Fruit fly (Drosophila melanogaster) whole organism, embryonic: ENCODE measurements around the gene InR.

Source experiments
- Asciz ChIP-seq: fragments of 200-800 bp; sonication (Bioruptor generic); optimal IDR thresholded peaks from 2 replicates; lab custom pipeline; 2017; ENCODE audit warnings: missing biosample characterization, mild to moderate bottlenecking, missing genetic modification characterization, missing genetic modification reagents
- B-H1 ChIP-seq: fragments of 200-800 bp; sonication (Bioruptor generic); IDR thresholded peaks from 3 replicates; pipeline ENCODE4 v1.3.6; 2022; ENCODE audit warnings: missing biosample characterization, missing genetic modification characterization
- CG10147 ChIP-seq: fragments of 200-800 bp; sonication (Bioruptor generic); optimal IDR thresholded peaks from 2 replicates; lab custom pipeline; 2019; ENCODE audit warnings: missing biosample characterization, mild to moderate bottlenecking, missing genetic modification characterization, moderate library complexity
- CG13775 ChIP-seq: fragments of 200-800 bp; sonication (Bioruptor generic); optimal IDR thresholded peaks from 3 replicates; lab custom pipeline; 2017; ENCODE audit warnings: missing biosample characterization, mild to moderate bottlenecking, missing genetic modification characterization
- CG14014 ChIP-seq: fragments of 200-800 bp; sonication (Bioruptor generic); IDR thresholded peaks from 2 replicates; pipeline ENCODE4 v1.3.6; 2022; ENCODE audit warnings: missing biosample characterization, missing genetic modification characterization
- CG15011 ChIP-seq: fragments of 200-800 bp; sonication (Bioruptor generic); optimal IDR thresholded peaks from 3 replicates; lab custom pipeline; 2018; ENCODE audit warnings: missing biosample characterization, mild to moderate bottlenecking, missing genetic modification characterization
- CG15073 ChIP-seq: fragments of 200-800 bp; sonication (Bioruptor generic); optimal IDR thresholded peaks from 2 replicates; lab custom pipeline; 2016; ENCODE audit warnings: missing biosample characterization, missing genetic modification characterization
- CG1602 ChIP-seq: fragments of 200-800 bp; sonication (Bioruptor generic); optimal IDR thresholded peaks from 3 replicates; lab custom pipeline; 2016; ENCODE audit warnings: missing biosample characterization, missing genetic modification characterization
- CG17186 ChIP-seq: fragments of 200-800 bp; sonication (Bioruptor generic); optimal IDR thresholded peaks from 3 replicates; lab custom pipeline; 2017; ENCODE audit warnings: missing biosample characterization, missing genetic modification reagents, missing genetic modification characterization
- CG17612 ChIP-seq: fragments of 200-800 bp; sonication (Bioruptor generic); IDR thresholded peaks from 2 replicates; pipeline ENCODE4 v1.3.6; 2022; ENCODE audit warnings: missing biosample characterization, missing genetic modification characterization
- CG17829 ChIP-seq: fragments of 200-800 bp; optimal IDR thresholded peaks from 2 replicates; lab custom pipeline; 2019; ENCODE audit warnings: missing biosample characterization, mild to moderate bottlenecking, missing genetic modification characterization, moderate library complexity
- CG2116 ChIP-seq: fragments of 200-800 bp; sonication (Bioruptor generic); optimal IDR thresholded peaks from 3 replicates; lab custom pipeline; 2018; ENCODE audit warnings: missing biosample characterization, mild to moderate bottlenecking, missing genetic modification characterization
- CG30403 ChIP-seq: fragments of 200-800 bp; sonication (Bioruptor generic); optimal IDR thresholded peaks from 3 replicates; lab custom pipeline; 2016; ENCODE audit warnings: missing biosample characterization, missing genetic modification characterization
- CG32532 ChIP-seq: fragments of 200-800 bp; sonication (Bioruptor generic); IDR thresholded peaks from 2 replicates; pipeline ENCODE4 v1.3.6; 2022; ENCODE audit warnings: missing biosample characterization, missing genetic modification characterization
- CG33557 ChIP-seq: fragments of 200-800 bp; sonication (Bioruptor generic); optimal IDR thresholded peaks from 2 replicates; lab custom pipeline; 2019; ENCODE audit warnings: missing biosample characterization, mild to moderate bottlenecking, missing genetic modification characterization, moderate library complexity
- CG3726 ChIP-seq: fragments of 200-800 bp; sonication (Bioruptor generic); IDR thresholded peaks from 3 replicates; pipeline ENCODE4, ENCODE4 v1.3.6; 2022; ENCODE audit warnings: missing biosample characterization, missing genetic modification characterization
- CG3838 ChIP-seq: fragments of 200-800 bp; sonication (Bioruptor generic); optimal IDR thresholded peaks from 3 replicates; lab custom pipeline; 2016; ENCODE audit warnings: missing biosample characterization, missing genetic modification characterization
- CG4424 ChIP-seq: fragments of 200-800 bp; sonication (Bioruptor generic); optimal IDR thresholded peaks from 3 replicates; lab custom pipeline; 2016; ENCODE audit warnings: missing biosample characterization, missing genetic modification characterization
- CG4854 ChIP-seq: fragments of 200-800 bp; sonication (Bioruptor generic); optimal IDR thresholded peaks from 2 replicates; lab custom pipeline; 2016; ENCODE audit warnings: missing biosample characterization, missing genetic modification characterization, inconsistent platforms
- CG7556 ChIP-seq: fragments of 200-800 bp; sonication (Bioruptor generic); optimal IDR thresholded peaks from 2 replicates; lab custom pipeline; 2017; ENCODE audit warnings: missing biosample characterization, mild to moderate bottlenecking, missing genetic modification characterization
- CG7963 ChIP-seq: fragments of 200-800 bp; sonication (Bioruptor generic); IDR thresholded peaks from 3 replicates; pipeline ENCODE4 v1.3.6; 2022; ENCODE audit warnings: missing biosample characterization, missing genetic modification characterization; ENCODE audit not compliant: partially characterized antibody
- CG8944 ChIP-seq: fragments of 200-800 bp; sonication (Bioruptor generic); optimal IDR thresholded peaks from 3 replicates; lab custom pipeline; 2016; ENCODE audit warnings: missing biosample characterization, missing genetic modification characterization
- CG9797 ChIP-seq: fragments of 200-800 bp; sonication (Bioruptor generic); optimal IDR thresholded peaks from 3 replicates; lab custom pipeline; 2018; ENCODE audit warnings: missing biosample characterization, mild to moderate bottlenecking, missing genetic modification characterization
- CG9817 ChIP-seq: fragments of 200-800 bp; sonication (Bioruptor generic); optimal IDR thresholded peaks from 2 replicates; lab custom pipeline; 2018; ENCODE audit warnings: missing biosample characterization, mild to moderate bottlenecking, missing genetic modification characterization, moderate library complexity
- Chrac-16 ChIP-seq: fragments of 200-800 bp; sonication (Bioruptor generic); optimal IDR thresholded peaks from 3 replicates; lab custom pipeline; 2016; ENCODE audit warnings: missing biosample characterization, missing genetic modification characterization
- Dfd ChIP-seq, 2 experiments: fragments of >200 bp; optimal IDR thresholded peaks; 2 replicates each; lab custom pipeline; 2017; ENCODE audit warnings: missing biosample characterization in 2 of 2, missing genetic modification characterization in 2 of 2
- Dip2 ChIP-seq: fragments of 200-800 bp; sonication (Bioruptor generic); IDR thresholded peaks from 2 replicates; pipeline ENCODE4 v1.3.6; 2022; ENCODE audit warnings: missing biosample characterization, missing genetic modification characterization
- Ets97D ChIP-seq: fragments of 200-800 bp; sonication (Bioruptor generic); optimal IDR thresholded peaks from 3 replicates; lab custom pipeline; 2016; ENCODE audit warnings: missing biosample characterization, missing genetic modification characterization
- Hsf ChIP-seq: fragments of 200-800 bp; sonication (Bioruptor generic); optimal IDR thresholded peaks from 3 replicates; lab custom pipeline; 2016; ENCODE audit warnings: missing biosample characterization, missing genetic modification characterization
- Max ChIP-seq: fragments of 200-800 bp; sonication (Bioruptor generic); optimal IDR thresholded peaks from 2 replicates; lab custom pipeline; 2016; ENCODE audit warnings: missing biosample characterization, mild to moderate bottlenecking, missing genetic modification characterization
- NC2β ChIP-seq: fragments of 200-800 bp; sonication (Bioruptor generic); optimal IDR thresholded peaks from 2 replicates; lab custom pipeline; 2016; ENCODE audit warnings: missing biosample characterization, missing genetic modification characterization
- Rx ChIP-seq: fragments of 200-800 bp; sonication (Bioruptor generic); IDR thresholded peaks from 2 replicates; pipeline ENCODE4 v1.3.6; 2022; ENCODE audit warnings: missing biosample characterization, missing genetic modification characterization
- TFAM ChIP-seq: fragments of 200-800 bp; sonication (Bioruptor generic); optimal IDR thresholded peaks from 2 replicates; lab custom pipeline; 2017; ENCODE audit warnings: missing biosample characterization, missing genetic modification characterization, inconsistent platforms
- aop ChIP-seq: fragments of 200-800 bp; sonication (Bioruptor generic); IDR thresholded peaks from 2 replicates; pipeline ENCODE4 v1.3.6; 2022; ENCODE audit warnings: missing biosample characterization, missing genetic modification characterization
- ato ChIP-seq: fragments of 200-800 bp; sonication (Bioruptor generic); IDR thresholded peaks from 2 replicates; pipeline ENCODE4 v1.3.6; 2022; ENCODE audit warnings: missing biosample characterization, missing genetic modification characterization; ENCODE audit not compliant: partially characterized antibody
- cg ChIP-seq: fragments of 200-800 bp; sonication (Bioruptor generic); optimal IDR thresholded peaks from 3 replicates; lab custom pipeline; 2019; ENCODE audit warnings: missing biosample characterization, mild to moderate bottlenecking, missing genetic modification characterization, moderate library complexity
- dmrt99B ChIP-seq: fragments of 200-800 bp; sonication (Bioruptor generic); optimal IDR thresholded peaks from 2 replicates; lab custom pipeline; 2018; ENCODE audit warnings: missing biosample characterization, mild to moderate bottlenecking, missing genetic modification characterization, moderate library complexity
- exex ChIP-seq: fragments of 200-800 bp; sonication (Bioruptor generic); optimal IDR thresholded peaks from 4 replicates; lab custom pipeline; 2018; ENCODE audit warnings: missing biosample characterization, mild to moderate bottlenecking, missing genetic modification characterization, moderate library complexity
- eyg ChIP-seq: fragments of 200-800 bp; sonication (Bioruptor generic); optimal IDR thresholded peaks from 3 replicates; lab custom pipeline; 2016; ENCODE audit warnings: missing biosample characterization, missing genetic modification characterization
- fd96Cb ChIP-seq: fragments of 200-800 bp; sonication (Bioruptor generic); optimal IDR thresholded peaks from 2 replicates; lab custom pipeline; 2018; ENCODE audit warnings: missing biosample characterization, mild to moderate bottlenecking, missing genetic modification characterization, moderate library complexity
- gcm ChIP-seq: fragments of 200-800 bp; sonication (Bioruptor generic); optimal IDR thresholded peaks from 2 replicates; lab custom pipeline; 2019; ENCODE audit warnings: missing biosample characterization, mild to moderate bottlenecking, missing genetic modification characterization, moderate library complexity
- gem ChIP-seq: fragments of 200-800 bp; sonication (Bioruptor generic); optimal IDR thresholded peaks from 2 replicates; lab custom pipeline; 2019; ENCODE audit warnings: missing biosample characterization, mild to moderate bottlenecking, missing genetic modification characterization, moderate library complexity
- gsb-n ChIP-seq: fragments of 200-800 bp; sonication (Bioruptor generic); optimal IDR thresholded peaks from 3 replicates; lab custom pipeline; 2018; ENCODE audit warnings: missing biosample characterization, mild to moderate bottlenecking, missing genetic modification characterization
- ind ChIP-seq: fragments of 200-800 bp; sonication (Bioruptor generic); optimal IDR thresholded peaks from 3 replicates; lab custom pipeline; 2016; ENCODE audit warnings: missing biosample characterization, missing genetic modification characterization
- mam ChIP-seq: fragments of 200-800 bp; sonication (Bioruptor generic); optimal IDR thresholded peaks from 3 replicates; lab custom pipeline; 2016; ENCODE audit warnings: missing biosample characterization, missing genetic modification characterization
- pb ChIP-seq: fragments of 200-800 bp; sonication (Bioruptor generic); optimal IDR thresholded peaks from 3 replicates; lab custom pipeline; 2016; ENCODE audit warnings: missing biosample characterization, missing genetic modification characterization
- peb ChIP-seq: fragments of 200-800 bp; sonication (Bioruptor generic); IDR thresholded peaks from 2 replicates; pipeline ENCODE4 v1.3.6; 2022; ENCODE audit warnings: missing biosample characterization, missing genetic modification characterization
- sens ChIP-seq: fragments of 200-800 bp; sonication (Bioruptor generic); peaks from one replicate; lab custom pipeline; 2016; ENCODE audit warnings: missing biosample characterization, missing genetic modification characterization
- seq ChIP-seq: fragments of 200-800 bp; sonication (Bioruptor generic); IDR thresholded peaks from 2 replicates; pipeline ENCODE4 v1.3.6; 2022; ENCODE audit warnings: missing biosample characterization, missing genetic modification characterization
- sr ChIP-seq: fragments of 200-800 bp; sonication (Bioruptor generic); IDR thresholded peaks from 3 replicates; pipeline ENCODE4 v1.3.6; 2022; ENCODE audit warnings: missing biosample characterization, missing genetic modification characterization
- ssp ChIP-seq: fragments of 200-800 bp; sonication (Bioruptor generic); IDR thresholded peaks from 2 replicates; pipeline ENCODE4 v1.3.6; 2022; ENCODE audit warnings: missing biosample characterization, missing genetic modification characterization
- vvl ChIP-seq: fragments of 200-800 bp; sonication (Bioruptor generic); IDR thresholded peaks from 2 replicates; pipeline ENCODE4 v1.3.6; 2022; ENCODE audit warnings: missing biosample characterization, missing genetic modification characterization

Gene InR

DNA sequence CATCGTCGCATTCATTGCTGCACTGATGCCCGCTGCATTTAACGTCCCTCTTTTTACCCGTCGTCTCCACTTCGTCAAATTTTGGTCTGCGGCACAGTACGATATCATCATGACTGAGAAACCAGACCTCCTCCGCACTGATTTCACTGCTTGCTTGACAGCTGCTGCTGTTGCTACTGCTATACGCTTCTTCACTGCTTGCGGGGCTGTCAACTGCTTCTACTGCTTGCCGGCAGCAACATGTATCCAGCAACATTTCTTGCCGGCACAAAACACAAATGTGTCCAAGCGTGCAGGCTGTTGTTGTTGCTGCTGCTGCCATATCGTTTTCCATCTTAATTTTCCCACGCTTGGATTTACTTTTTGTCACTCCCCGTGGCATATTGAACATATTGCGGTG, 39.0 kb downstream of the InR start (continued):
- TF ChIP-seq gsb-n = no peak
- TF ChIP-seq CG3838 (GFP tag; lab: Kevin White, UChicago) = no peak
- TF ChIP-seq ind (GFP tag; lab: Kevin White, UChicago) = no peak
- TF ChIP-seq CG17186 = no peak
- no peak for TF ChIP-seq CG7556 (GFP tag; lab: Kevin White, UChicago)
- TF ChIP-seq dmrt99B (tag; lab: Kevin White, UChicago) = no peak
- peak; percentile 12 for TF ChIP-seq mam (GFP tag; lab: Kevin White, UChicago)
- TF ChIP-seq Rx (GFP tag; lab: Robert Waterston, UW) = no peak
- peak; percentile 54; the same call in 1 of the 2 replicates for TF ChIP-seq vvl (GFP tag; lab: Robert Waterston, UW)
- TF ChIP-seq eyg (GFP tag; lab: Kevin White, UChicago) = no peak
- no peak for TF ChIP-seq CG30403 (GFP tag; lab: Kevin White, UChicago)
- TF ChIP-seq TFAM (GFP tag; lab: Kevin White, UChicago) = no peak
- no peak for TF ChIP-seq gem
- no peak for TF ChIP-seq Dip2
- no peak for TF ChIP-seq aop (GFP tag; lab: Robert Waterston, UW)
- TF ChIP-seq CG15011 = no peak
- TF ChIP-seq CG9817 (tag; lab: Kevin White, UChicago) = peak; percentile 42
- no peak for TF ChIP-seq CG4424 (GFP tag; lab: Kevin White, UChicago)
- no peak for TF ChIP-seq gcm
- TF ChIP-seq seq (GFP tag; lab: Robert Waterston, UW) = no peak
- no peak for TF ChIP-seq Max (GFP tag; lab: Kevin White, UChicago)
- no peak for TF ChIP-seq Hsf (GFP tag; lab: Kevin White, UChicago)
- no peak for TF ChIP-seq CG17612 (GFP tag; lab: Robert Waterston, UW)
- no peak for TF ChIP-seq exex (tag; lab: Kevin White, UChicago)
- no peak for TF ChIP-seq ssp (GFP tag; lab: Robert Waterston, UW)
- TF ChIP-seq sens = peak; percentile 85
- no peak for TF ChIP-seq CG15073 (GFP tag; lab: Kevin White, UChicago)
- 0 out of 3 replicates have a peak, but pooled peaks have one; percentile 23 for TF ChIP-seq CG7963 (GFP tag; lab: Robert Waterston, UW)
- no peak for TF ChIP-seq CG1602 (GFP tag; lab: Kevin White, UChicago)
- peak; percentile 23; the same call in 1 of the 2 replicates for TF ChIP-seq CG14014
- TF ChIP-seq ato (GFP tag; lab: Robert Waterston, UW) = peak; percentile 65; the same call in 1 of the 2 replicates
- no peak for TF ChIP-seq CG9797 (GFP tag; lab: Kevin White, UChicago)
- peak; percentile 39; the same call in 1 of the 2 replicates for TF ChIP-seq CG32532 (GFP tag; lab: Robert Waterston, UW)
- no peak for TF ChIP-seq CG10147 (GFP tag; lab: Kevin White, UChicago)
- no peak for TF ChIP-seq CG3726 (GFP tag; lab: Robert Waterston, UW)
- peak; percentile 80 for TF ChIP-seq Ets97D (GFP tag; lab: Kevin White, UChicago)
- no peak for TF ChIP-seq Chrac-16 (GFP tag; lab: Kevin White, UChicago)
- TF ChIP-seq CG2116 (GFP tag; lab: Kevin White, UChicago) = no peak
- no peak for TF ChIP-seq CG4854
- no peak for TF ChIP-seq CG33557 (GFP tag; lab: Kevin White, UChicago)
- peak; percentile 45; the same call in 1 of the 3 replicates for TF ChIP-seq sr (GFP tag; lab: Robert Waterston, UW)
- TF ChIP-seq fd96Cb (tag; lab: Kevin White, UChicago) = no peak
- peak; percentile 12 for TF ChIP-seq cg (GFP tag; lab: Kevin White, UChicago)
- peak; percentile 35 for TF ChIP-seq NC2β (GFP tag; lab: Kevin White, UChicago)
- no peak for TF ChIP-seq CG8944
- peak in 1 of 2 experiments; percentile 99 for TF ChIP-seq Dfd (GFP tag; optimal IDR thresholded peaks at IDR 0.05; lab: Kevin White, UChicago)
- TF ChIP-seq CG13775 = peak; percentile 3
- peak; percentile 12 for TF ChIP-seq pb (GFP tag; lab: Kevin White, UChicago)
- peak; percentile 60 for TF ChIP-seq CG17829
- TF ChIP-seq B-H1 (GFP tag; lab: Robert Waterston, UW) = no peak
- TF ChIP-seq Asciz (GFP tag; lab: Kevin White, UChicago) = no peak
- TF ChIP-seq peb = no peak
